Fruit fly (Drosophila melanogaster): ENCODE results near the gene ND-75.
A peak's percentile ranks its signal among the peaks of the same experiment; 100 is the strongest.

The ND-75 gene

dm6 chrX:8259881-8260280 is 8.4 kb upstream of the ND-75 start (continued):
- no peak for TF ChIP-seq CG18599 (GFP tag; optimal IDR thresholded peaks at IDR 0.05)
- no peak for TF ChIP-seq CG12942 (GFP tag; optimal IDR thresholded peaks at IDR 0.05)
- no peak for TF ChIP-seq cwo (GFP tag; optimal IDR thresholded peaks at IDR 0.05)
- TF ChIP-seq ssp (GFP tag; IDR thresholded peaks at IDR 0.05): 0 out of 2 replicates have a peak, but pooled peaks have one; percentile 32
- no peak for TF ChIP-seq Sry-β (GFP tag; optimal IDR thresholded peaks at IDR 0.05)
- TF ChIP-seq CG14965 (GFP tag; optimal IDR thresholded peaks at IDR 0.05; ENCODE audit: borderline replicate concordance): no peak
- TF ChIP-seq CG6254 (GFP tag; optimal IDR thresholded peaks at IDR 0.05): no peak
- TF ChIP-seq CG14667 (GFP tag; IDR thresholded peaks at IDR 0.05): no peak
- TF ChIP-seq trem (tag; optimal IDR thresholded peaks at IDR 0.05): peak; percentile 20
- TF ChIP-seq CG34376 (GFP tag; optimal IDR thresholded peaks at IDR 0.05): no peak
- TF ChIP-seq Camta (GFP tag; optimal IDR thresholded peaks at IDR 0.05): no peak
- no peak for TF ChIP-seq Chrac-16 (GFP tag; optimal IDR thresholded peaks at IDR 0.05)
- no peak for TF ChIP-seq zf30C (GFP tag; optimal IDR thresholded peaks at IDR 0.05)
- no peak for TF ChIP-seq sens-2 (GFP tag; IDR thresholded peaks at IDR 0.05)
- TF ChIP-seq CG12104 (GFP tag; optimal IDR thresholded peaks at IDR 0.05): no peak
- no peak for TF ChIP-seq mam (GFP tag; optimal IDR thresholded peaks at IDR 0.05)
- TF ChIP-seq odd (GFP tag; optimal IDR thresholded peaks at IDR 0.05): no peak
- no peak for TF ChIP-seq Mrtf (GFP tag; IDR thresholded peaks at IDR 0.05)
- no peak for TF ChIP-seq luna (GFP tag; optimal IDR thresholded peaks at IDR 0.05)
- no peak for TF ChIP-seq trh (GFP tag; optimal IDR thresholded peaks at IDR 0.05)
- TF ChIP-seq CG13424 (tag; optimal IDR thresholded peaks at IDR 0.05): peak; percentile 21
- TF ChIP-seq ash1 (GFP tag; optimal IDR thresholded peaks at IDR 0.05): no peak
- peak; percentile 13 for TF ChIP-seq CG1529 (GFP tag; optimal IDR thresholded peaks at IDR 0.05)
- peak; percentile 33 for TF ChIP-seq CG17359 (tag; optimal IDR thresholded peaks at IDR 0.05)
- peak; percentile 66 for TF ChIP-seq sens (GFP tag)
- no peak for TF ChIP-seq pita (GFP tag; optimal IDR thresholded peaks at IDR 0.05)
- TF ChIP-seq eve (GFP tag; optimal IDR thresholded peaks at IDR 0.05): no peak
- TF ChIP-seq fru (optimal IDR thresholded peaks at IDR 0.05): no peak
- TF ChIP-seq C15 (GFP tag; IDR thresholded peaks at IDR 0.05): no peak
- TF ChIP-seq psq (GFP tag; optimal IDR thresholded peaks at IDR 0.05): no peak
- no peak for TF ChIP-seq CG6765 (GFP tag; optimal IDR thresholded peaks at IDR 0.05)
- TF ChIP-seq CG2199 (GFP tag; IDR thresholded peaks at IDR 0.05): no peak
- TF ChIP-seq disco-r (GFP tag; optimal IDR thresholded peaks at IDR 0.05): no peak
- TF ChIP-seq h (optimal IDR thresholded peaks at IDR 0.05): no peak
- no peak for TF ChIP-seq sob (GFP tag; IDR thresholded peaks at IDR 0.05)
- no peak for TF ChIP-seq Optix (GFP tag; IDR thresholded peaks at IDR 0.05)
- TF ChIP-seq Antp (GFP tag; optimal IDR thresholded peaks at IDR 0.05): no peak
- TF ChIP-seq gfzf (GFP tag; optimal IDR thresholded peaks at IDR 0.05): no peak
- TF ChIP-seq hbn (GFP tag; IDR thresholded peaks at IDR 0.05; ENCODE audit: partially characterized antibody): no peak
- no peak for TF ChIP-seq al (GFP tag; IDR thresholded peaks at IDR 0.05)
- no peak for TF ChIP-seq Rx (GFP tag; IDR thresholded peaks at IDR 0.05)
- TF ChIP-seq pnt (GFP tag; optimal IDR thresholded peaks at IDR 0.05): no peak
- peak; percentile 35 for TF ChIP-seq unpg (GFP tag; optimal IDR thresholded peaks at IDR 0.05)
- no peak for TF ChIP-seq crc (GFP tag; optimal IDR thresholded peaks at IDR 0.05)
- TF ChIP-seq Scr (GFP tag; IDR thresholded peaks at IDR 0.05; ENCODE audit: partially characterized antibody): no peak
- peak; percentile 12 for TF ChIP-seq Hsf (GFP tag; optimal IDR thresholded peaks at IDR 0.05)
- no peak for TF ChIP-seq CG14014 (GFP tag; IDR thresholded peaks at IDR 0.05)
- no peak for TF ChIP-seq sr (GFP tag; IDR thresholded peaks at IDR 0.05)
- TF ChIP-seq CG11093 (GFP tag; IDR thresholded peaks at IDR 0.05): no peak
- no peak for TF ChIP-seq so (GFP tag; IDR thresholded peaks at IDR 0.05)
- 0 out of 3 replicates have a peak, but pooled peaks have one; percentile 18 for TF ChIP-seq row (GFP tag; IDR thresholded peaks at IDR 0.05)
- no peak for TF ChIP-seq CG6791 (GFP tag; IDR thresholded peaks at IDR 0.05; ENCODE audit: partially characterized antibody)
- no peak for TF ChIP-seq CG1647 (GFP tag; optimal IDR thresholded peaks at IDR 0.05)
- no peak for TF ChIP-seq Fer1 (GFP tag; optimal IDR thresholded peaks at IDR 0.05)
